Worm (Caenorhabditis elegans): Measurements from ENCODE around the gene B0416.11.

DNA sequence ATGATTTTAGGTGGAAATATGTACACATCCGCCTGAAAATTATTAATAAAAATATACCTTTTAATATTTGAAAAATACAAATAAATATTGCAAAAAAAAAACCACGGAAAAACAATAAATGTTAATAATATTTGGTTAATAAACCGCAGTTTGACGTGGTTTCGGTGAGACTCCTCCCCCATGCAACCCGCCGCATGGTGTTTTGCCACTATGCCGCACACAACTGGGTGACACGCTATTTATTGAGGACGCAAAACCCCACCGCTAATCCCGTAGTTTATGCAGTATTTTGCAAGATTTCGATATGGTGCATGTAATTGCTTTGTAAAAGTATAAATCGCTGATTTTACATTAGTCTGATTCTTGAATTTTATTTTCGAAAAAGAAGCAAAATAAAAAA lies 13.7 kb upstream of the B0416.11 start, which contains the start of gene gly-13:
- TF ChIP-seq him-1 (tag; optimal IDR thresholded peaks at IDR 0.05) (no peak), dao-5 (tag; optimal IDR thresholded peaks at IDR 0.05) (no peak), W03F9.2 (tag; optimal IDR thresholded peaks at IDR 0.05) (no peak)
